Worm (Caenorhabditis elegans) whole organism, L1 larva: Measurements from ENCODE around the gene taf-6.1.

Experiments used
- F16B12.6 ChIP-seq: fragments of 150-350 bp; optimal IDR thresholded peaks from 2 replicates; lab custom pipeline; 2014; ENCODE audit warnings: missing biosample characterization, missing genetic modification characterization
- blmp-1 ChIP-seq: fragments of 150-350 bp; optimal IDR thresholded peaks from 2 replicates; lab custom pipeline; 2014; ENCODE audit warnings: missing biosample characterization, missing genetic modification characterization
- ceh-82 ChIP-seq, 3 experiments: fragments of 150-350 bp in 1 of 3; sonication (generic microtip) in 2 of 3; optimal IDR thresholded peaks; 2 replicates each; lab custom pipeline; 2014 to 2017; ENCODE audit warnings: missing biosample characterization in 3 of 3, missing genetic modification characterization in 3 of 3
- ceh-90 ChIP-seq: sonication (generic microtip); optimal IDR thresholded peaks from 2 replicates; lab custom pipeline; 2016; ENCODE audit warnings: missing genetic modification characterization, missing compliant biosample characterization
- dsc-1 ChIP-seq: sonication (generic microtip); optimal IDR thresholded peaks from 2 replicates; lab custom pipeline; 2016; ENCODE audit warnings: mild to moderate bottlenecking, missing genetic modification characterization, missing compliant biosample characterization
- efl-1 ChIP-seq, 4 experiments: fragments of 150-350 bp; optimal IDR thresholded peaks in 3 of 4; peaks in 1 of 4; 1 replicate in 1 of 4; 2 replicates in 3 of 4; lab custom pipeline; 2014; ENCODE audit warnings: missing biosample characterization in 2 of 4, missing genetic modification characterization in 2 of 4, missing genetic modification reagents in 2 of 4
- efl-3 ChIP-seq: fragments of 200-800 bp; sonication (Bioruptor generic); optimal IDR thresholded peaks from 2 replicates; lab custom pipeline; 2018; ENCODE audit warnings: mild to moderate bottlenecking, missing genetic modification characterization, missing compliant biosample characterization
- egl-27 ChIP-seq, 2 experiments: fragments of 150-350 bp in 1 of 2; sonication (generic microtip); optimal IDR thresholded peaks; 3 replicates each; lab custom pipeline; 2017 to 2018; ENCODE audit warnings: missing biosample characterization in 2 of 2, missing genetic modification characterization in 2 of 2, missing genetic modification reagents in 2 of 2
- elt-2 ChIP-seq: sonication (generic microtip); optimal IDR thresholded peaks from 2 replicates; lab custom pipeline; 2016; ENCODE audit warnings: missing genetic modification characterization, mild to moderate bottlenecking, inconsistent platforms, missing compliant biosample characterization, missing genetic modification reagents
- fkh-10 ChIP-seq: sonication (generic microtip); optimal IDR thresholded peaks from 2 replicates; lab custom pipeline; 2017; ENCODE audit warnings: missing biosample characterization, missing genetic modification reagents, missing genetic modification characterization
- fos-1 ChIP-seq: fragments of 150-350 bp; optimal IDR thresholded peaks from 2 replicates; lab custom pipeline; 2014; ENCODE audit warnings: missing biosample characterization, missing genetic modification characterization
- hpl-2 ChIP-seq: fragments of 150-350 bp; optimal IDR thresholded peaks from 2 replicates; lab custom pipeline; 2014; ENCODE audit warnings: missing biosample characterization, missing genetic modification reagents, missing genetic modification characterization
- isw-1 ChIP-seq: fragments of 200-800 bp; sonication (Bioruptor generic); IDR thresholded peaks from 2 replicates; pipeline ENCODE4 v1.3.6; 2022; ENCODE audit warnings: missing genetic modification characterization, missing compliant biosample characterization
- jun-1 ChIP-seq: fragments of 150-350 bp; optimal IDR thresholded peaks from 2 replicates; lab custom pipeline; 2014; ENCODE audit warnings: missing biosample characterization, missing genetic modification reagents, missing genetic modification characterization
- lin-13 ChIP-seq: fragments of 150-350 bp; optimal IDR thresholded peaks from 2 replicates; lab custom pipeline; 2014; ENCODE audit warnings: missing biosample characterization, missing genetic modification reagents, missing genetic modification characterization
- lin-14 ChIP-seq: fragments of 200-800 bp; sonication (Bioruptor generic); optimal IDR thresholded peaks from 2 replicates; lab custom pipeline; 2018; ENCODE audit warnings: mild to moderate bottlenecking, missing genetic modification characterization, moderate library complexity, missing compliant biosample characterization
- lin-35 ChIP-seq, 2 experiments: fragments of 150-350 bp; optimal IDR thresholded peaks; 2 replicates each; lab custom pipeline; 2014; ENCODE audit warnings: missing biosample characterization in 2 of 2, missing genetic modification characterization in 2 of 2, missing genetic modification reagents in 2 of 2
- mef-2 ChIP-seq: fragments of 150-350 bp; optimal IDR thresholded peaks from 2 replicates; lab custom pipeline; 2014; ENCODE audit warnings: missing biosample characterization, missing genetic modification characterization
- nhr-11 ChIP-seq: fragments of 150-350 bp; optimal IDR thresholded peaks from 2 replicates; lab custom pipeline; 2014; ENCODE audit warnings: missing biosample characterization, missing genetic modification characterization
- nhr-20 ChIP-seq: sonication (generic microtip); optimal IDR thresholded peaks from 2 replicates; lab custom pipeline; 2016; ENCODE audit warnings: mild to moderate bottlenecking, missing genetic modification characterization, missing compliant biosample characterization
- nhr-237 ChIP-seq: fragments of 150-350 bp; optimal IDR thresholded peaks from 2 replicates; lab custom pipeline; 2014; ENCODE audit warnings: missing biosample characterization, missing genetic modification characterization
- nhr-28 ChIP-seq: fragments of 150-350 bp; optimal IDR thresholded peaks from 2 replicates; lab custom pipeline; 2014; ENCODE audit warnings: missing biosample characterization, missing genetic modification characterization
- nhr-77 ChIP-seq: fragments of 150-350 bp; optimal IDR thresholded peaks from 2 replicates; lab custom pipeline; 2014; ENCODE audit warnings: missing biosample characterization, missing genetic modification characterization
- nhr-84 ChIP-seq: sonication (generic microtip); optimal IDR thresholded peaks from 2 replicates; lab custom pipeline; 2017; ENCODE audit warnings: missing biosample characterization, missing genetic modification characterization
- nhr-85 ChIP-seq: sonication (generic microtip); peaks from one replicate; lab custom pipeline; 2016; ENCODE audit warnings: missing genetic modification characterization, inconsistent platforms, missing compliant biosample characterization
- pax-3 ChIP-seq: fragments of 200-800 bp; sonication (Bioruptor generic); optimal IDR thresholded peaks from 2 replicates; lab custom pipeline; 2018; ENCODE audit warnings: mild to moderate bottlenecking, missing genetic modification characterization, moderate library complexity, missing compliant biosample characterization
- pqm-1 ChIP-seq: sonication (generic microtip); optimal IDR thresholded peaks from 3 replicates; lab custom pipeline; 2017; ENCODE audit warnings: missing biosample characterization, missing genetic modification characterization
- rnt-1 ChIP-seq: sonication (generic microtip); optimal IDR thresholded peaks from 2 replicates; lab custom pipeline; 2016; ENCODE audit warnings: mild to moderate bottlenecking, missing genetic modification characterization, moderate library complexity, missing compliant biosample characterization
- skn-1 ChIP-seq: fragments of 150-350 bp; optimal IDR thresholded peaks from 2 replicates; lab custom pipeline; 2014; ENCODE audit warnings: missing biosample characterization, missing genetic modification characterization
- snu-23 ChIP-seq: sonication (generic microtip); optimal IDR thresholded peaks from 2 replicates; lab custom pipeline; 2016; ENCODE audit warnings: missing genetic modification characterization, missing compliant biosample characterization
- sox-4 ChIP-seq: sonication (generic microtip); optimal IDR thresholded peaks from 2 replicates; lab custom pipeline; 2016; ENCODE audit warnings: missing genetic modification characterization, missing compliant biosample characterization
- tbx-2 ChIP-seq: sonication (generic microtip); optimal IDR thresholded peaks from 2 replicates; lab custom pipeline; 2016; ENCODE audit warnings: missing genetic modification characterization, missing compliant biosample characterization
- unc-130 ChIP-seq: fragments of 150-350 bp; optimal IDR thresholded peaks from 2 replicates; lab custom pipeline; 2017; ENCODE audit warnings: missing biosample characterization, missing genetic modification characterization, inconsistent platforms
- vab-15 ChIP-seq: sonication (generic microtip); optimal IDR thresholded peaks from 2 replicates; lab custom pipeline; 2017; ENCODE audit warnings: missing genotype, mild to moderate bottlenecking, missing genetic modification characterization, missing compliant biosample characterization
- zag-1 ChIP-seq: fragments of 150-350 bp; optimal IDR thresholded peaks from 2 replicates; lab custom pipeline; 2014; ENCODE audit warnings: missing biosample characterization, missing genetic modification characterization
- zip-4 ChIP-seq: fragments of 200-800 bp; sonication (Bioruptor generic); optimal IDR thresholded peaks from 2 replicates; lab custom pipeline; 2018; ENCODE audit warnings: mild to moderate bottlenecking, missing genetic modification characterization, moderate library complexity, missing compliant biosample characterization
- ztf-11 ChIP-seq, 2 experiments: sonication (generic microtip); optimal IDR thresholded peaks; 2 replicates each; lab custom pipeline; 2016 to 2017; ENCODE audit warnings: missing genetic modification characterization in 2 of 2, missing biosample characterization in 1 of 2, missing compliant biosample characterization in 1 of 2

The taf-6.1 gene

DNA sequence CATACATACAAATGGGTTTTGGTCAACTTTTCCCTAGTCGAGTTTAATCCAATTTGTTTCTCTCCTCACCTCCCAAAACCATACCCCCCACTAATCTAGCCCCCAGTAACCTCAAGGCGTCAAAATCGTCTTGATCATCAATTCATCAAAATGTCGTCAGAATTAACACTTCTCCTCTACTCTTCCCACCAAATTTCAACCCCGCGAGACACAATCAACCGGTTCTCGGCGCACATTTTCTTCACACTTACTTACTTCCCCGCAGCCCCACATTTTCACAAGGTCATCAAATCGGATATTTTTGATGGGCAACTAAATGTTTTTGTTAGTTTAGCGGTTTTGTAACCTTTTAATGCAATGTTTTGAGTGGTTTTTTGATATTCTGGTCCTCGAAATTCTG lies 37.0 kb upstream of the taf-6.1 start (continued):
- TF ChIP-seq zag-1 (tag; lab: Kevin White, UChicago) (no peak), sox-4 (tag; lab: Kevin White, UChicago) (no peak), pax-3 (tag; lab: Kevin White, UChicago) (no peak), mef-2 (tag; lab: Kevin White, UChicago) (no peak), lin-13 (GFP tag; lab: Kevin White, UChicago) (peak; percentile 15), tbx-2 (tag; lab: Kevin White, UChicago) (no peak), nhr-28 (tag; lab: Kevin White, UChicago) (no peak), zip-4 (GFP tag; lab: Kevin White, UChicago) (no peak), nhr-77 (tag; lab: Kevin White, UChicago) (no peak), nhr-20 (peak; percentile 23), vab-15 (peak; percentile 53), lin-14 (GFP tag; lab: Kevin White, UChicago) (peak; percentile 70), ceh-90 (no peak), snu-23 (GFP tag; lab: Kevin White, UChicago) (peak; percentile 37), blmp-1 (tag; lab: Kevin White, UChicago) (peak; percentile 68), rnt-1 (no peak), jun-1 (tag; lab: Kevin White, UChicago) (no peak), fkh-10 (no peak), efl-3 (no peak), unc-130 (tag; lab: Kevin White, UChicago) (no peak), lin-35 (GFP tag; optimal IDR thresholded peaks at IDR 0.05; lab: Kevin White, UChicago) (no peak), ceh-82 (tag; optimal IDR thresholded peaks at IDR 0.05; lab: Kevin White, UChicago) (no peak), egl-27 (tag; optimal IDR thresholded peaks at IDR 0.05; lab: Kevin White, UChicago) (no peak)
- TF ChIP-seq, all 84 proteins: peak for 12

- TF ChIP-seq nhr-237 (tag; lab: Kevin White, UChicago) = no peak
- TF ChIP-seq isw-1 (GFP tag; lab: Robert Waterston, UW) = no peak
- no peak for TF ChIP-seq hpl-2
- no peak for TF ChIP-seq nhr-85 (tag; lab: Kevin White, UChicago)
- no peak for TF ChIP-seq jun-1 (tag; lab: Kevin White, UChicago)
- TF ChIP-seq nhr-11 (tag; lab: Kevin White, UChicago) = no peak
- no peak for TF ChIP-seq skn-1 (tag; lab: Kevin White, UChicago)
- TF ChIP-seq nhr-84 (tag; lab: Kevin White, UChicago) = no peak
- TF ChIP-seq rnt-1 = no peak
- no peak for TF ChIP-seq fos-1
Measured at ce11 chrII:1091706-1092105, 36.1 kb upstream of the taf-6.1 start, which contains the start of gene snf-3. Gene snf-3 (plus strand): TSS chrII:1092006.

ce11 chrII:1100719-1101118 lies 27.1 kb upstream of the taf-6.1 start, which contains the start of gene pho-14:
Gene pho-14 (minus strand): TSS chrII:1100819.
- TF ChIP-seq dsc-1 = no peak
- TF ChIP-seq skn-1 (tag; lab: Kevin White, UChicago) = no peak
- no peak for TF ChIP-seq egl-27 (tag; optimal IDR thresholded peaks at IDR 0.05; lab: Kevin White, UChicago)

DNA sequence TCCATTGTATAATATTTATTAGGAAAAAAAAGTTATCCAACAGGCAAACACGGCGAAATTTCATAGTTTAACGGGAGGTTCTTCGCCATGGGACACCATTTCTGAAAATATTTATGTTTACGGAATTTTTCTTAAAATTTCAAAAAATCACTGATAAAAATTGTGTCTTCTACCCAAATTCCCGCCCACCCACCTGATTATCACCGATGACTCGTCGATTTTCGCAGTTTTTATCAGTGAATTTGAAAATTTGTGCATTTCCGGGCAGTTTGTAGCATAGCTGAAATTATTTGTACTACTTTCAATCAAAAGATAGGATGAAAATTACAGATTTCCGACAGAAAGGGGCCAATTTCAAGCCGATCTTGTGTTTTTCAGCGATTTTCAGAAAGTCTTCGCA lies 26.4 kb upstream of the taf-6.1 start:
- TF ChIP-seq ztf-11 (tag; optimal IDR thresholded peaks at IDR 0.05; lab: Kevin White, UChicago) (no peak), F16B12.6 (no peak), efl-1 (optimal IDR thresholded peaks at IDR 0.05; lab: Kevin White, UChicago) (no peak), efl-1 (GFP tag; optimal IDR thresholded peaks at IDR 0.05 in 1 of 2; lab: Kevin White, UChicago) (peak in 1 of 2 experiments; percentile 56), jun-1 (tag; lab: Kevin White, UChicago) (peak; percentile 12), blmp-1 (tag; lab: Kevin White, UChicago) (no peak), pqm-1 (tag; lab: Kevin White, UChicago) (peak; percentile 33), elt-2 (peak; percentile 94), ceh-90 (no peak)
